Worm (Caenorhabditis elegans) whole organism, early embryonic: ENCODE results near the gene C44C10.5.

Experiments
- ama-1 ChIP-seq: fragments of 150-350 bp; optimal IDR thresholded peaks from 2 replicates; lab custom pipeline; 2014
- hmg-4 ChIP-seq: fragments of 200-800 bp; sonication (Bioruptor generic); optimal IDR thresholded peaks from 2 replicates; lab custom pipeline; 2018; ENCODE audit warnings: mild to moderate bottlenecking, missing genetic modification characterization, missing compliant biosample characterization

DNA sequence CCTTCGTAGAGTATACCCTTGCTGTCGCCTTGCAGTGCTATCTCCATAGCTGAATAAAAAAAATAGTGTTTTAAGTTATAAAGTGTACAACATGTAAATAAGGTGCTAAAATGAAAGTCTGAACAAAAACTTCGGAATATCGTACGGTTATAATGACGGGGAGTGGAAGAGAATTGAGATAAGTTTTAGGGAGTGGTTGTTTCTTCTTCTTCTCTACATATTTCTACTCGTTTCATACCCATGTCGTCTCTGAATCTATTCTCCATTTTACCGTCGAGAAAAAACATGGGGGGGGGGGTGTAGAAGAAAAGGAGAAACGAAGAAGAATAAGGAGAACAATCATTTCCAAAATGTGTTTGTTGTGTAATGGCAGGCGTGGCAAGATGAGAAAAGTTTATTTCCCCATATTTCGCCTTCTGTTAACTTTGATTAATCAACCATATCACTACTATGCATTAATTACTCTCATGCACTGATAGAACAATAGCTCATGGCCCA lies 26.2 kb downstream of the C44C10.5 start, which contains the start of gene C44C10.9:
- TF ChIP-seq ama-1, result no peak
- no peak for TF ChIP-seq hmg-4 (GFP tag; lab: Kevin White, UChicago)
